Worm (Caenorhabditis elegans) whole organism, L4 larva: ENCODE results near the gene fbxa-75.
A peak's percentile ranks its signal among the peaks of the same experiment; 100 is the strongest.

Source experiments
- D1046.2 ChIP-seq: fragments of 200-800 bp; sonication (Bioruptor generic); IDR thresholded peaks from 2 replicates; pipeline ENCODE4 v1.3.6; 2022; ENCODE audit warnings: missing genetic modification characterization, missing compliant biosample characterization
- ZK337.2 ChIP-seq: fragments of 200-800 bp; sonication (Bioruptor generic); IDR thresholded peaks from 2 replicates; pipeline ENCODE4 v1.3.6; 2022; ENCODE audit warnings: missing genetic modification reagents, missing genetic modification characterization, missing compliant biosample characterization
- aha-1 ChIP-seq: fragments of 150-350 bp; peaks from one replicate; lab custom pipeline; 2014; ENCODE audit warnings: missing biosample characterization, missing genetic modification characterization
- ama-1 ChIP-seq: fragments of 150-350 bp; optimal IDR thresholded peaks from 2 replicates; lab custom pipeline; 2014; ENCODE audit warnings: inconsistent platforms, mixed read lengths
- arid-1 ChIP-seq: fragments of 200-800 bp; sonication (Bioruptor generic); conservative IDR thresholded peaks from 2 replicates; pipeline ENCODE4 v1.3.6; 2022; ENCODE audit warnings: missing genetic modification reagents, missing genetic modification characterization, missing compliant biosample characterization
- ceh-20 ChIP-seq: fragments of 200-800 bp; sonication (Bioruptor generic); IDR thresholded peaks from 2 replicates; pipeline ENCODE4 v1.3.6; 2022; ENCODE audit warnings: missing genetic modification reagents, missing genetic modification characterization, missing compliant biosample characterization
- ceh-28 ChIP-seq: fragments of 150-350 bp; optimal IDR thresholded peaks from 2 replicates; lab custom pipeline; 2014; ENCODE audit warnings: missing biosample characterization, missing genetic modification reagents, missing genetic modification characterization
- ceh-44 ChIP-seq: fragments of 200-800 bp; sonication (Bioruptor generic); IDR thresholded peaks from 2 replicates; pipeline ENCODE4 v1.3.6; 2022; ENCODE audit warnings: missing genetic modification reagents, missing genetic modification characterization, missing compliant biosample characterization
- ces-1 ChIP-seq: fragments of 150-350 bp; sonication (generic microtip); optimal IDR thresholded peaks from 4 replicates; lab custom pipeline; 2014; ENCODE audit warnings: missing biosample characterization, missing genetic modification reagents, missing genetic modification characterization
- ctbp-1 ChIP-seq: fragments of 200-800 bp; sonication (Bioruptor generic); IDR thresholded peaks from 2 replicates; pipeline ENCODE4 v1.3.6; 2022; ENCODE audit warnings: missing genetic modification reagents, missing genetic modification characterization, missing compliant biosample characterization
- daf-16 ChIP-seq, 3 experiments: sonication (generic microtip); optimal IDR thresholded peaks; 2 replicates each; lab custom pipeline; 2016 to 2017; ENCODE audit warnings: missing genetic modification characterization in 3 of 3, missing genetic modification reagents in 3 of 3, mild to moderate bottlenecking in 2 of 3, missing compliant biosample characterization in 2 of 3, missing biosample characterization in 1 of 3, moderate library complexity in 1 of 3
- daf-19 ChIP-seq: fragments of 200-800 bp; sonication (Bioruptor generic); conservative IDR thresholded peaks from 2 replicates; pipeline ENCODE4 v1.3.6; 2022; ENCODE audit warnings: missing genetic modification characterization, missing compliant biosample characterization
- dpl-1 ChIP-seq: fragments of 150-350 bp; optimal IDR thresholded peaks from 2 replicates; lab custom pipeline; 2014; ENCODE audit warnings: missing biosample characterization, missing genetic modification reagents, missing genetic modification characterization
- dve-1 ChIP-seq: sonication (generic microtip); optimal IDR thresholded peaks from 2 replicates; lab custom pipeline; 2017; ENCODE audit warnings: antibody characterized with exemption, mild to moderate bottlenecking, missing genetic modification characterization, missing compliant biosample characterization; ENCODE audit not compliant: insufficient read depth
- egl-27 ChIP-seq: sonication (generic microtip); optimal IDR thresholded peaks from 3 replicates; lab custom pipeline; 2017; ENCODE audit warnings: missing biosample characterization, missing genetic modification reagents, missing genetic modification characterization
- egl-43 ChIP-seq: fragments of 200-800 bp; sonication (Bioruptor generic); IDR thresholded peaks from 2 replicates; pipeline ENCODE4 v1.3.6; 2022; ENCODE audit warnings: missing genetic modification reagents, missing genetic modification characterization, missing compliant biosample characterization
- hif-1 ChIP-seq, 2 experiments: sonication (generic microtip); optimal IDR thresholded peaks; 2 replicates each; lab custom pipeline; 2016 to 2017; ENCODE audit warnings: missing compliant biosample characterization in 2 of 2, missing genetic modification characterization in 2 of 2, missing genetic modification reagents in 2 of 2, missing genotype in 2 of 2, mild to moderate bottlenecking in 1 of 2
- hmg-1.1 ChIP-seq: fragments of 200-800 bp; sonication (Bioruptor generic); IDR thresholded peaks from 2 replicates; pipeline ENCODE4 v1.3.6; 2022; ENCODE audit warnings: missing genetic modification reagents, missing genetic modification characterization, missing compliant biosample characterization
- lim-7 ChIP-seq: fragments of 200-800 bp; sonication (Bioruptor generic); IDR thresholded peaks from 2 replicates; pipeline ENCODE4 v1.3.6; 2022; ENCODE audit warnings: missing genetic modification characterization, missing compliant biosample characterization
- lin-1 ChIP-seq: fragments of 200-800 bp; sonication (Bioruptor generic); IDR thresholded peaks from 2 replicates; pipeline ENCODE4 v1.3.6; 2022; ENCODE audit warnings: missing genetic modification reagents, missing genetic modification characterization, missing compliant biosample characterization
- lir-3 ChIP-seq: sonication (generic microtip); optimal IDR thresholded peaks from 2 replicates; lab custom pipeline; 2016; ENCODE audit warnings: mild to moderate bottlenecking, missing genetic modification characterization, missing compliant biosample characterization
- mdl-1 ChIP-seq, 2 experiments: fragments of 150-350 bp in 1 of 2; sonication (generic microtip) in 1 of 2; optimal IDR thresholded peaks; 2 replicates each; lab custom pipeline; 2014 to 2017; ENCODE audit warnings: missing biosample characterization in 2 of 2, missing genetic modification characterization in 2 of 2
- mxl-2 ChIP-seq: fragments of 200-800 bp; sonication (Bioruptor generic); conservative IDR thresholded peaks from 2 replicates; pipeline ENCODE4 v1.3.6; 2022; ENCODE audit warnings: missing genetic modification reagents, missing genetic modification characterization, missing compliant biosample characterization
- nhr-11 ChIP-seq: fragments of 150-350 bp; optimal IDR thresholded peaks from 2 replicates; lab custom pipeline; 2014; ENCODE audit warnings: missing biosample characterization, missing genetic modification characterization
- nhr-28 ChIP-seq: fragments of 150-350 bp; optimal IDR thresholded peaks from 2 replicates; lab custom pipeline; 2014; ENCODE audit warnings: missing biosample characterization, missing genetic modification characterization
- nhr-41 ChIP-seq: fragments of 200-800 bp; sonication (Bioruptor generic); IDR thresholded peaks from 2 replicates; pipeline ENCODE4 v1.3.6; 2022; ENCODE audit warnings: missing genetic modification reagents, missing genetic modification characterization, missing compliant biosample characterization
- nhr-48 ChIP-seq: sonication (generic microtip); optimal IDR thresholded peaks from 2 replicates; lab custom pipeline; 2016; ENCODE audit warnings: mild to moderate bottlenecking, missing genetic modification characterization, missing compliant biosample characterization
- nhr-77 ChIP-seq: fragments of 150-350 bp; optimal IDR thresholded peaks from 2 replicates; lab custom pipeline; 2014; ENCODE audit warnings: missing biosample characterization, missing genetic modification characterization
- pqm-1 ChIP-seq: sonication (generic microtip); optimal IDR thresholded peaks from 2 replicates; lab custom pipeline; 2017; ENCODE audit warnings: missing biosample characterization, missing genetic modification characterization
- rbr-2 ChIP-seq: sonication (generic microtip); optimal IDR thresholded peaks from 2 replicates; lab custom pipeline; 2016; ENCODE audit warnings: missing genotype, missing genetic modification characterization, missing compliant biosample characterization
- saeg-2 ChIP-seq: fragments of 200-800 bp; sonication (Bioruptor generic); IDR thresholded peaks from 2 replicates; pipeline ENCODE4 v1.3.6; 2022; ENCODE audit warnings: missing genetic modification reagents, missing genetic modification characterization, missing compliant biosample characterization
- sdz-12 ChIP-seq: fragments of 200-800 bp; sonication (Bioruptor generic); optimal IDR thresholded peaks from 2 replicates; lab custom pipeline; 2018; ENCODE audit warnings: mild to moderate bottlenecking, missing genetic modification characterization, missing compliant biosample characterization
- snpc-4 ChIP-seq: fragments of 150-350 bp; optimal IDR thresholded peaks from 2 replicates; lab custom pipeline; 2014; ENCODE audit warnings: missing biosample characterization, missing genetic modification characterization
- spr-1 ChIP-seq: sonication (generic microtip); optimal IDR thresholded peaks from 2 replicates; lab custom pipeline; 2016; ENCODE audit warnings: mild to moderate bottlenecking, missing genetic modification characterization, missing compliant biosample characterization
- unc-130 ChIP-seq: sonication (generic microtip); optimal IDR thresholded peaks from 2 replicates; lab custom pipeline; 2016; ENCODE audit warnings: missing genetic modification reagents, missing genetic modification characterization, missing compliant biosample characterization
- unc-62 ChIP-seq, 3 experiments: fragments of 150-350 bp in 1 of 3; sonication (generic microtip); optimal IDR thresholded peaks in 2 of 3; peaks in 1 of 3; 1 replicate in 1 of 3; 2 replicates in 2 of 3; lab custom pipeline; 2014 to 2017; ENCODE audit warnings: missing biosample characterization in 3 of 3, missing genetic modification characterization in 3 of 3, missing genetic modification reagents in 3 of 3, missing genotype in 1 of 3
- vab-7 ChIP-seq: fragments of 200-800 bp; sonication (Bioruptor generic); IDR thresholded peaks from 2 replicates; pipeline ENCODE4 v1.3.6; 2022; ENCODE audit warnings: missing genetic modification reagents, missing genetic modification characterization, missing compliant biosample characterization
- zip-2 ChIP-seq: fragments of 150-350 bp; optimal IDR thresholded peaks from 2 replicates; lab custom pipeline; 2014; ENCODE audit warnings: missing biosample characterization, missing genetic modification characterization

Gene fbxa-75

ce11 chrIII:1342488-1342887 is 39.0 kb downstream of the fbxa-75 start, which contains the start of gene fbxa-26:
Gene fbxa-26, minus strand, starts transcription at chrIII:1342522.
- TF ChIP-seq pqm-1 (tag; lab: Kevin White, UChicago) (peak; percentile 55), daf-16 (GFP tag; optimal IDR thresholded peaks at IDR 0.05; lab: Kevin White, UChicago) (no peak), daf-16 (tag; optimal IDR thresholded peaks at IDR 0.05; lab: Kevin White, UChicago) (peak; percentile 94), nhr-77 (tag; lab: Kevin White, UChicago) (peak; percentile 23), hmg-1.1 (no peak), ama-1 (lab: Kevin White, UChicago) (no peak), mdl-1 (tag; optimal IDR thresholded peaks at IDR 0.05; lab: Kevin White, UChicago) (no peak), vab-7 (GFP tag; lab: Robert Waterston, UW) (no peak), nhr-28 (peak; percentile 35), dve-1 (peak; percentile 44), D1046.2 (GFP tag; lab: Robert Waterston, UW) (no peak), mxl-2 (GFP tag; lab: Robert Waterston, UW) (no peak), nhr-11 (tag; lab: Kevin White, UChicago) (no peak), lin-1 (GFP tag; lab: Robert Waterston, UW) (no peak)

- TF ChIP-seq nhr-48 (tag; lab: Kevin White, UChicago) (no peak), unc-62 (GFP tag; optimal IDR thresholded peaks at IDR 0.05 in 1 of 2; lab: Kevin White, UChicago) (peak in 1 of 2 experiments; percentile 61), unc-62 (tag; optimal IDR thresholded peaks at IDR 0.05; lab: Kevin White, UChicago) (no peak)
Measured at ce11 chrIII:1342919-1343419, 39.5 kb downstream of the fbxa-75 start, which contains the start of gene fbxa-27. Gene fbxa-27, plus strand, starts transcription at chrIII:1342969.

- no peak for TF ChIP-seq lir-3 (tag; lab: Kevin White, UChicago)
- TF ChIP-seq mdl-1 (tag; optimal IDR thresholded peaks at IDR 0.05; lab: Kevin White, UChicago): no peak
- TF ChIP-seq hmg-1.1: no peak
- TF ChIP-seq hif-1 (tag; optimal IDR thresholded peaks at IDR 0.05; lab: Kevin White, UChicago): no peak
- no peak for TF ChIP-seq arid-1 (GFP tag; lab: Robert Waterston, UW)
- no peak for TF ChIP-seq ZK337.2 (GFP tag; lab: Robert Waterston, UW)
- TF ChIP-seq daf-19: no peak
- no peak for TF ChIP-seq ceh-28 (tag; lab: Kevin White, UChicago)
- TF ChIP-seq snpc-4 (tag; lab: Kevin White, UChicago): no peak
- TF ChIP-seq ctbp-1 (GFP tag; lab: Robert Waterston, UW): no peak
- TF ChIP-seq unc-130 (GFP tag; lab: Kevin White, UChicago): no peak
- TF ChIP-seq spr-1 (tag; lab: Kevin White, UChicago): no peak
- TF ChIP-seq ceh-20 (GFP tag; lab: Robert Waterston, UW): no peak
- TF ChIP-seq nhr-28: no peak
Measured at ce11 chrIII:1345694-1346093, 42.2 kb downstream of the fbxa-75 start, which contains the start of gene Y82E9BL.6. Gene Y82E9BL.6, minus strand, starts transcription at chrIII:1345794.

ce11 chrIII:1347003-1347402 is 43.5 kb downstream of the fbxa-75 start:
- TF ChIP-seq sdz-12: no peak
- peak in 1 of 2 experiments; percentile 58 for TF ChIP-seq unc-62 (GFP tag; optimal IDR thresholded peaks at IDR 0.05 in 1 of 2; lab: Kevin White, UChicago)
- TF ChIP-seq unc-62 (tag; optimal IDR thresholded peaks at IDR 0.05; lab: Kevin White, UChicago): no peak
- TF ChIP-seq lim-7 (GFP tag; lab: Robert Waterston, UW): no peak
- TF ChIP-seq aha-1 (tag; lab: Kevin White, UChicago): peak; percentile 92
- TF ChIP-seq egl-27 (tag; lab: Kevin White, UChicago): no peak

- no peak for TF ChIP-seq saeg-2
- TF ChIP-seq dpl-1 (GFP tag; lab: Kevin White, UChicago): no peak
- TF ChIP-seq zip-2 (tag; lab: Kevin White, UChicago): no peak
- TF ChIP-seq ces-1 (GFP tag; lab: Kevin White, UChicago): no peak
- no peak for TF ChIP-seq rbr-2 (tag; lab: Kevin White, UChicago)
- TF ChIP-seq nhr-41 (GFP tag; lab: Robert Waterston, UW): no peak
- no peak for TF ChIP-seq egl-43 (GFP tag; lab: Robert Waterston, UW)
- no peak for TF ChIP-seq ceh-44 (GFP tag; lab: Robert Waterston, UW)
- TF ChIP-seq, all 104 proteins: peak for 0
Measured at ce11 chrIII:1347539-1347938, 44.0 kb downstream of the fbxa-75 start, which contains the start of gene Y82E9BL.5. Gene Y82E9BL.5, minus strand, starts transcription at chrIII:1347639.
